Fruit fly (Drosophila melanogaster) whole organism, embryonic: ENCODE results near the gene CG44836.
A peak's percentile ranks its signal among the peaks of the same experiment; 100 is the strongest.

Experiments
- Atf-2 ChIP-seq: fragments of 200-800 bp; sonication (Bioruptor generic); optimal IDR thresholded peaks from 2 replicates; lab custom pipeline; 2016; ENCODE audit warnings: missing biosample characterization, missing genetic modification characterization
- Bgb ChIP-seq: fragments of 200-800 bp; sonication (Bioruptor generic); IDR thresholded peaks from 2 replicates; pipeline ENCODE4 v1.3.6; 2022; ENCODE audit warnings: missing biosample characterization, missing genetic modification characterization; ENCODE audit not compliant: partially characterized antibody
- CG1024 ChIP-seq: fragments of 200-800 bp; sonication (Bioruptor generic); IDR thresholded peaks from 2 replicates; pipeline ENCODE4 v1.3.6; 2022; ENCODE audit warnings: missing biosample characterization, missing genetic modification characterization
- CG10267 ChIP-seq: fragments of 200-800 bp; sonication (Bioruptor generic); optimal IDR thresholded peaks from 2 replicates; lab custom pipeline; 2018; ENCODE audit warnings: missing biosample characterization, mild to moderate bottlenecking, missing genetic modification characterization, moderate library complexity
- CG10462 ChIP-seq: fragments of 200-800 bp; sonication (Bioruptor generic); optimal IDR thresholded peaks from 2 replicates; lab custom pipeline; 2016; ENCODE audit warnings: missing biosample characterization, missing genetic modification characterization
- CG13123 ChIP-seq: fragments of 200-800 bp; sonication (Bioruptor generic); optimal IDR thresholded peaks from 2 replicates; lab custom pipeline; 2016; ENCODE audit warnings: missing biosample characterization, missing genetic modification characterization
- CG14441 ChIP-seq: fragments of 200-800 bp; sonication (Bioruptor generic); IDR thresholded peaks from 2 replicates; pipeline ENCODE4 v1.3.6; 2022; ENCODE audit warnings: missing biosample characterization, missing genetic modification characterization
- CG1603 ChIP-seq: fragments of 200-800 bp; sonication (Bioruptor generic); optimal IDR thresholded peaks from 2 replicates; lab custom pipeline; 2019; ENCODE audit warnings: missing biosample characterization, mild to moderate bottlenecking, missing genetic modification characterization, moderate library complexity
- CG17385 ChIP-seq: fragments of 200-800 bp; sonication (Bioruptor generic); optimal IDR thresholded peaks from 3 replicates; lab custom pipeline; 2018; ENCODE audit warnings: missing biosample characterization, mild to moderate bottlenecking, missing genetic modification characterization
- CG17568 ChIP-seq: fragments of 200-800 bp; sonication (Bioruptor generic); optimal IDR thresholded peaks from 2 replicates; lab custom pipeline; 2018; ENCODE audit warnings: missing biosample characterization, mild to moderate bottlenecking, missing genetic modification characterization, moderate library complexity
- CG18619 ChIP-seq: fragments of 200-800 bp; sonication (Bioruptor generic); optimal IDR thresholded peaks from 3 replicates; lab custom pipeline; 2017; ENCODE audit warnings: missing biosample characterization, mild to moderate bottlenecking, missing genetic modification characterization
- CG2120 ChIP-seq: fragments of 200-800 bp; sonication (Bioruptor generic); optimal IDR thresholded peaks from 3 replicates; lab custom pipeline; 2016; ENCODE audit warnings: missing biosample characterization, missing genetic modification characterization
- CG2202 ChIP-seq: fragments of 200-800 bp; sonication (Bioruptor generic); optimal IDR thresholded peaks from 2 replicates; lab custom pipeline; 2018; ENCODE audit warnings: missing biosample characterization, mild to moderate bottlenecking, missing genetic modification characterization
- CG32767 ChIP-seq: fragments of 200-800 bp; sonication (Bioruptor generic); IDR thresholded peaks from 2 replicates; pipeline ENCODE4 v1.3.6; 2022; ENCODE audit warnings: missing biosample characterization, missing genetic modification characterization
- CG33213 ChIP-seq: fragments of 200-800 bp; sonication (Bioruptor generic); optimal IDR thresholded peaks from 3 replicates; lab custom pipeline; 2016; ENCODE audit warnings: missing biosample characterization, missing genetic modification characterization
- CG33557 ChIP-seq: fragments of 200-800 bp; sonication (Bioruptor generic); optimal IDR thresholded peaks from 2 replicates; lab custom pipeline; 2019; ENCODE audit warnings: missing biosample characterization, mild to moderate bottlenecking, missing genetic modification characterization, moderate library complexity
- CG6654 ChIP-seq: fragments of 200-800 bp; sonication (Bioruptor generic); optimal IDR thresholded peaks from 2 replicates; lab custom pipeline; 2017; ENCODE audit warnings: missing biosample characterization, mild to moderate bottlenecking, missing genetic modification characterization
- CG6683 ChIP-seq: fragments of 200-800 bp; sonication (Bioruptor generic); optimal IDR thresholded peaks from 2 replicates; lab custom pipeline; 2017; ENCODE audit warnings: missing biosample characterization, mild to moderate bottlenecking, missing genetic modification characterization, missing genetic modification reagents
- CG8359 ChIP-seq: fragments of 200-800 bp; sonication (Bioruptor generic); optimal IDR thresholded peaks from 2 replicates; lab custom pipeline; 2017; ENCODE audit warnings: missing biosample characterization, mild to moderate bottlenecking, missing genetic modification characterization, borderline replicate concordance
- CG8388 ChIP-seq: fragments of 200-800 bp; sonication (Bioruptor generic); optimal IDR thresholded peaks from 2 replicates; lab custom pipeline; 2019; ENCODE audit warnings: missing biosample characterization, mild to moderate bottlenecking, missing genetic modification characterization, moderate library complexity
- CG8478 ChIP-seq: fragments of >200 bp; optimal IDR thresholded peaks from 2 replicates; lab custom pipeline; 2018
- CG8765 ChIP-seq: fragments of 200-800 bp; sonication (Bioruptor generic); IDR thresholded peaks from 2 replicates; pipeline ENCODE4 v1.3.6; 2022; ENCODE audit warnings: missing biosample characterization, missing genetic modification characterization
- CG9437 ChIP-seq: fragments of 200-800 bp; sonication (Bioruptor generic); optimal IDR thresholded peaks from 2 replicates; lab custom pipeline; 2018; ENCODE audit warnings: missing biosample characterization, mild to moderate bottlenecking, missing genetic modification characterization
- CG9727 ChIP-seq: fragments of 200-800 bp; sonication (Bioruptor generic); optimal IDR thresholded peaks from 3 replicates; lab custom pipeline; 2017; ENCODE audit warnings: missing biosample characterization, mild to moderate bottlenecking, missing genetic modification characterization
- Ets97D ChIP-seq: fragments of 200-800 bp; sonication (Bioruptor generic); optimal IDR thresholded peaks from 3 replicates; lab custom pipeline; 2016; ENCODE audit warnings: missing biosample characterization, missing genetic modification characterization
- Hand ChIP-seq: fragments of 200-800 bp; sonication (Bioruptor generic); optimal IDR thresholded peaks from 2 replicates; lab custom pipeline; 2017; ENCODE audit warnings: mild to moderate bottlenecking, missing biosample characterization, missing genetic modification reagents, missing genetic modification characterization
- HmgZ ChIP-seq: fragments of 200-800 bp; sonication (Bioruptor generic); optimal IDR thresholded peaks from 2 replicates; lab custom pipeline; 2018; ENCODE audit warnings: missing biosample characterization, mild to moderate bottlenecking, missing genetic modification characterization
- Meics ChIP-seq: fragments of 200-800 bp; sonication (Bioruptor generic); optimal IDR thresholded peaks from 2 replicates; lab custom pipeline; 2017; ENCODE audit warnings: missing biosample characterization, mild to moderate bottlenecking, missing genetic modification characterization
- PHDP ChIP-seq: fragments of 200-800 bp; sonication (Bioruptor generic); optimal IDR thresholded peaks from 3 replicates; lab custom pipeline; 2018; ENCODE audit warnings: missing biosample characterization, mild to moderate bottlenecking, missing genetic modification characterization, moderate library complexity
- Ssrp ChIP-seq: fragments of 200-800 bp; sonication (Bioruptor generic); optimal IDR thresholded peaks from 2 replicates; lab custom pipeline; 2018; ENCODE audit warnings: missing biosample characterization, mild to moderate bottlenecking, missing genetic modification characterization, moderate library complexity
- Xbp1 ChIP-seq: fragments of 200-800 bp; sonication (Bioruptor generic); optimal IDR thresholded peaks from 3 replicates; lab custom pipeline; 2016; ENCODE audit warnings: missing biosample characterization, mild to moderate bottlenecking, missing genetic modification characterization
- br ChIP-seq: fragments of >200 bp; optimal IDR thresholded peaks from 2 replicates; lab custom pipeline; 2017
- btn ChIP-seq: fragments of 200-800 bp; sonication (Bioruptor generic); optimal IDR thresholded peaks from 2 replicates; lab custom pipeline; 2016; ENCODE audit warnings: missing biosample characterization, missing genetic modification characterization
- cato ChIP-seq: fragments of 200-800 bp; sonication (Bioruptor generic); optimal IDR thresholded peaks from 2 replicates; lab custom pipeline; 2016; ENCODE audit warnings: missing biosample characterization, missing genetic modification characterization, borderline replicate concordance
- ewg ChIP-seq: fragments of 200-800 bp; sonication (Bioruptor generic); optimal IDR thresholded peaks from 3 replicates; lab custom pipeline; 2017; ENCODE audit warnings: mild to moderate bottlenecking, missing biosample characterization, missing genetic modification reagents, missing genetic modification characterization
- eyg ChIP-seq: fragments of 200-800 bp; sonication (Bioruptor generic); optimal IDR thresholded peaks from 3 replicates; lab custom pipeline; 2016; ENCODE audit warnings: missing biosample characterization, missing genetic modification characterization
- ftz-f1 ChIP-seq: fragments of 200-800 bp; sonication (Bioruptor generic); optimal IDR thresholded peaks from 2 replicates; lab custom pipeline; 2016; ENCODE audit warnings: missing biosample characterization, missing genetic modification characterization
- lmd ChIP-seq: fragments of 200-800 bp; sonication (Bioruptor generic); IDR thresholded peaks from 2 replicates; pipeline ENCODE4 v1.3.6; 2022; ENCODE audit warnings: missing biosample characterization, missing genetic modification characterization
- lov ChIP-seq, 2 experiments: fragments of 200-800 bp in 1 of 2; fragments of >200 bp in 1 of 2; sonication (Bioruptor generic) in 1 of 2; IDR thresholded peaks in 1 of 2; optimal IDR thresholded peaks in 1 of 2; 2 replicates in 1 of 2; 3 replicates in 1 of 2; pipeline versions ENCODE4 v1.3.6 to Lab custom; 2017 to 2022; ENCODE audit warnings: missing biosample characterization in 1 of 2, missing genetic modification characterization in 1 of 2
- mirr ChIP-seq: fragments of 200-800 bp; sonication (Bioruptor generic); optimal IDR thresholded peaks from 3 replicates; lab custom pipeline; 2018; ENCODE audit warnings: missing biosample characterization, mild to moderate bottlenecking, missing genetic modification characterization
- nau ChIP-seq: fragments of 200-800 bp; sonication (Bioruptor generic); optimal IDR thresholded peaks from 3 replicates; lab custom pipeline; 2017; ENCODE audit warnings: missing biosample characterization, mild to moderate bottlenecking, missing genetic modification characterization, missing genetic modification reagents
- peb ChIP-seq: fragments of 200-800 bp; sonication (Bioruptor generic); IDR thresholded peaks from 2 replicates; pipeline ENCODE4 v1.3.6; 2022; ENCODE audit warnings: missing biosample characterization, missing genetic modification characterization
- rib ChIP-seq: fragments of 200-800 bp; sonication (Bioruptor generic); IDR thresholded peaks from 2 replicates; pipeline ENCODE4 v1.3.6; 2022; ENCODE audit warnings: missing biosample characterization, missing genetic modification characterization
- sc ChIP-seq, 3 experiments: fragments of >200 bp in 2 of 3; fragments of 200-800 bp in 1 of 3; sonication (Bioruptor generic) in 1 of 3; optimal IDR thresholded peaks; 2 replicates in 2 of 3; 3 replicates in 1 of 3; lab custom pipeline; 2017; ENCODE audit warnings: mild to moderate bottlenecking in 1 of 3, missing biosample characterization in 1 of 3, missing genetic modification characterization in 1 of 3, missing genetic modification reagents in 1 of 3
- schlank ChIP-seq: fragments of 200-800 bp; sonication (Bioruptor generic); optimal IDR thresholded peaks from 2 replicates; lab custom pipeline; 2018; ENCODE audit warnings: missing biosample characterization, mild to moderate bottlenecking, missing genetic modification characterization
- shn ChIP-seq: fragments of 200-800 bp; sonication (Bioruptor generic); optimal IDR thresholded peaks from 3 replicates; lab custom pipeline; 2016; ENCODE audit warnings: missing biosample characterization, missing genetic modification characterization
- so ChIP-seq: fragments of 200-800 bp; sonication (Bioruptor generic); IDR thresholded peaks from 3 replicates; pipeline ENCODE4 v1.3.6; 2022; ENCODE audit warnings: missing biosample characterization, missing genetic modification characterization
- tap ChIP-seq: fragments of 200-800 bp; optimal IDR thresholded peaks from 3 replicates; lab custom pipeline; 2019; ENCODE audit warnings: missing biosample characterization, mild to moderate bottlenecking, missing genetic modification characterization, moderate library complexity
- tgo ChIP-seq: fragments of 200-800 bp; sonication (Bioruptor generic); IDR thresholded peaks from 3 replicates; pipeline ENCODE4 v1.3.6; 2022; ENCODE audit warnings: missing biosample characterization, missing genetic modification characterization
- tup ChIP-seq: fragments of 200-800 bp; sonication (Bioruptor generic); optimal IDR thresholded peaks from 2 replicates; lab custom pipeline; 2016; ENCODE audit warnings: missing biosample characterization, mild to moderate bottlenecking, missing genetic modification characterization, moderate library complexity
- vnd ChIP-seq: fragments of 200-800 bp; sonication (Bioruptor generic); IDR thresholded peaks from 3 replicates; pipeline ENCODE4 v1.3.6; 2022; ENCODE audit warnings: missing biosample characterization, missing genetic modification characterization; ENCODE audit not compliant: partially characterized antibody

Gene CG44836

dm6 chr3L:16429451-16429850 is 29.4 kb upstream of the CG44836 start (continued):
- TF ChIP-seq CG10267 (tag; lab: Kevin White, UChicago) (no peak), CG9727 (no peak), Atf-2 (GFP tag; lab: Kevin White, UChicago) (no peak), shn (GFP tag; lab: Kevin White, UChicago) (no peak), CG13123 (GFP tag; lab: Kevin White, UChicago) (no peak), CG6683 (GFP tag; lab: Kevin White, UChicago) (no peak), Hand (GFP tag; lab: Kevin White, UChicago) (no peak), lov (optimal IDR thresholded peaks at IDR 0.05; lab: Kevin White, UChicago) (no peak), lov (GFP tag; IDR thresholded peaks at IDR 0.05; lab: Robert Waterston, UW) (0 out of 3 replicates have a peak, but pooled peaks have one; percentile 20), CG8388 (GFP tag; lab: Kevin White, UChicago) (no peak), CG2202 (tag; lab: Kevin White, UChicago) (no peak), CG8359 (peak; percentile 10), ewg (GFP tag; lab: Kevin White, UChicago) (peak; percentile 33), CG14441 (GFP tag; lab: Robert Waterston, UW) (no peak; the same call in 1 of the 2 replicates), CG32767 (no peak), PHDP (tag; lab: Kevin White, UChicago) (no peak), so (GFP tag; lab: Robert Waterston, UW) (no peak), lmd (no peak), Xbp1 (GFP tag; lab: Kevin White, UChicago) (no peak), HmgZ (tag; lab: Kevin White, UChicago) (no peak), ftz-f1 (no peak), br (lab: Kevin White, UChicago) (no peak), CG33213 (GFP tag; lab: Kevin White, UChicago) (no peak), CG18619 (no peak), btn (GFP tag; lab: Kevin White, UChicago) (no peak), CG33557 (no peak), Meics (GFP tag; lab: Kevin White, UChicago) (no peak), CG9437 (GFP tag; lab: Kevin White, UChicago) (no peak), CG1024 (GFP tag; lab: Robert Waterston, UW) (peak; percentile 53; the same call in 1 of the 2 replicates), CG2120 (no peak), sc (optimal IDR thresholded peaks at IDR 0.05; lab: Kevin White, UChicago) (no peak), sc (GFP tag; optimal IDR thresholded peaks at IDR 0.05; lab: Kevin White, UChicago) (peak; percentile 13), tup (GFP tag; lab: Kevin White, UChicago) (no peak), tgo (no peak), CG17568 (GFP tag; lab: Kevin White, UChicago) (no peak), schlank (tag; lab: Kevin White, UChicago) (no peak), Ssrp (tag; lab: Kevin White, UChicago) (no peak), CG8765 (GFP tag; lab: Robert Waterston, UW) (no peak), CG10462 (GFP tag; lab: Kevin White, UChicago) (no peak), mirr (GFP tag; lab: Kevin White, UChicago) (no peak), CG17385 (GFP tag; lab: Kevin White, UChicago) (no peak), CG8478 (lab: Kevin White, UChicago) (no peak), cato (GFP tag; lab: Kevin White, UChicago) (no peak), tap (tag; lab: Kevin White, UChicago) (no peak), CG6654 (no peak), CG1603 (peak; percentile 60), eyg (GFP tag; lab: Kevin White, UChicago) (no peak), rib (GFP tag; lab: Robert Waterston, UW) (no peak), Ets97D (no peak), Bgb (GFP tag; lab: Robert Waterston, UW) (no peak), peb (GFP tag; lab: Robert Waterston, UW) (no peak), nau (GFP tag; lab: Kevin White, UChicago) (peak; percentile 65), vnd (GFP tag; lab: Robert Waterston, UW) (no peak)
